Worm (Caenorhabditis elegans) whole organism, L1 larva: ENCODE data around the gene srbc-3.

Experiments used
- C04F5.9 ChIP-seq: sonication (generic microtip); optimal IDR thresholded peaks from 2 replicates; lab custom pipeline; 2016; ENCODE audit warnings: missing genetic modification characterization, missing compliant biosample characterization
- C16A3.4 ChIP-seq: fragments of 150-350 bp; optimal IDR thresholded peaks from 2 replicates; lab custom pipeline; 2014; ENCODE audit warnings: missing biosample characterization, missing genetic modification characterization
- C34B4.2 ChIP-seq: sonication (generic microtip); optimal IDR thresholded peaks from 2 replicates; lab custom pipeline; 2017; ENCODE audit warnings: mild to moderate bottlenecking, missing genetic modification characterization, missing compliant biosample characterization
- F16B12.6 ChIP-seq: fragments of 150-350 bp; optimal IDR thresholded peaks from 2 replicates; lab custom pipeline; 2014; ENCODE audit warnings: missing biosample characterization, missing genetic modification characterization
- Y116A8C.19 ChIP-seq: sonication (generic microtip); optimal IDR thresholded peaks from 2 replicates; lab custom pipeline; 2016; ENCODE audit warnings: missing compliant biosample characterization, missing genetic modification characterization, borderline replicate concordance
- alr-1 ChIP-seq: fragments of 200-800 bp; sonication (Bioruptor generic); optimal IDR thresholded peaks from 2 replicates; lab custom pipeline; 2018; ENCODE audit warnings: borderline replicate concordance, mild to moderate bottlenecking, missing genetic modification characterization, missing compliant biosample characterization
- ama-1 ChIP-seq: fragments of 150-350 bp; optimal IDR thresholded peaks from 2 replicates; lab custom pipeline; 2014
- ceh-8 ChIP-seq: fragments of 200-800 bp; sonication (Bioruptor generic); optimal IDR thresholded peaks from 2 replicates; lab custom pipeline; 2018; ENCODE audit warnings: mild to moderate bottlenecking, missing genetic modification characterization, moderate library complexity, missing compliant biosample characterization
- ceh-82 ChIP-seq, 3 experiments: fragments of 150-350 bp in 1 of 3; sonication (generic microtip) in 2 of 3; optimal IDR thresholded peaks; 2 replicates each; lab custom pipeline; 2014 to 2017; ENCODE audit warnings: missing biosample characterization in 3 of 3, missing genetic modification characterization in 3 of 3
- ceh-88 ChIP-seq: fragments of 200-800 bp; sonication (Bioruptor generic); IDR thresholded peaks from 2 replicates; pipeline ENCODE4 v1.3.6; 2022; ENCODE audit warnings: missing genetic modification characterization, missing compliant biosample characterization
- ceh-90 ChIP-seq: sonication (generic microtip); optimal IDR thresholded peaks from 2 replicates; lab custom pipeline; 2016; ENCODE audit warnings: missing genetic modification characterization, missing compliant biosample characterization
- ces-1 ChIP-seq: fragments of 150-350 bp; optimal IDR thresholded peaks from 2 replicates; lab custom pipeline; 2014; ENCODE audit warnings: missing biosample characterization, missing genetic modification reagents, missing genetic modification characterization
- dpl-1 ChIP-seq, 3 experiments: fragments of 150-350 bp in 2 of 3; sonication (generic microtip) in 1 of 3; optimal IDR thresholded peaks; 2 replicates each; lab custom pipeline; 2014 to 2017; ENCODE audit warnings: missing biosample characterization in 3 of 3, missing genetic modification characterization in 3 of 3, missing genetic modification reagents in 3 of 3
- efl-1 ChIP-seq, 4 experiments: fragments of 150-350 bp; optimal IDR thresholded peaks in 3 of 4; peaks in 1 of 4; 1 replicate in 1 of 4; 2 replicates in 3 of 4; lab custom pipeline; 2014; ENCODE audit warnings: missing biosample characterization in 2 of 4, missing genetic modification characterization in 2 of 4, missing genetic modification reagents in 2 of 4
- efl-3 ChIP-seq: fragments of 200-800 bp; sonication (Bioruptor generic); optimal IDR thresholded peaks from 2 replicates; lab custom pipeline; 2018; ENCODE audit warnings: mild to moderate bottlenecking, missing genetic modification characterization, missing compliant biosample characterization
- egl-27 ChIP-seq, 2 experiments: fragments of 150-350 bp in 1 of 2; sonication (generic microtip); optimal IDR thresholded peaks; 3 replicates each; lab custom pipeline; 2017 to 2018; ENCODE audit warnings: missing biosample characterization in 2 of 2, missing genetic modification characterization in 2 of 2, missing genetic modification reagents in 2 of 2
- elt-2 ChIP-seq: sonication (generic microtip); optimal IDR thresholded peaks from 2 replicates; lab custom pipeline; 2016; ENCODE audit warnings: missing genetic modification characterization, mild to moderate bottlenecking, inconsistent platforms, missing compliant biosample characterization, missing genetic modification reagents
- elt-3 ChIP-seq, 6 experiments: fragments of 150-350 bp in 1 of 6; sonication (generic microtip); optimal IDR thresholded peaks; 2 replicates each; lab custom pipeline; 2017 to 2018; ENCODE audit warnings: missing biosample characterization in 6 of 6, missing genetic modification characterization in 6 of 6, inconsistent platforms in 1 of 6
- fkh-8 ChIP-seq: sonication (generic microtip); optimal IDR thresholded peaks from 2 replicates; lab custom pipeline; 2016; ENCODE audit warnings: mild to moderate bottlenecking, missing genetic modification characterization, missing compliant biosample characterization
- fos-1 ChIP-seq: fragments of 150-350 bp; optimal IDR thresholded peaks from 2 replicates; lab custom pipeline; 2014; ENCODE audit warnings: missing biosample characterization, missing genetic modification characterization
- hlh-17 ChIP-seq: fragments of 200-800 bp; sonication (Bioruptor generic); optimal IDR thresholded peaks from 2 replicates; lab custom pipeline; 2018; ENCODE audit warnings: missing genetic modification characterization, mild to moderate bottlenecking, missing compliant biosample characterization, moderate library complexity, borderline replicate concordance
- hlh-4 ChIP-seq: sonication (generic microtip); optimal IDR thresholded peaks from 2 replicates; lab custom pipeline; 2016; ENCODE audit warnings: mild to moderate bottlenecking, missing genetic modification characterization, missing compliant biosample characterization
- hpl-2 ChIP-seq: fragments of 150-350 bp; optimal IDR thresholded peaks from 2 replicates; lab custom pipeline; 2014; ENCODE audit warnings: missing biosample characterization, missing genetic modification reagents, missing genetic modification characterization
- isw-1 ChIP-seq: fragments of 200-800 bp; sonication (Bioruptor generic); IDR thresholded peaks from 2 replicates; pipeline ENCODE4 v1.3.6; 2022; ENCODE audit warnings: missing genetic modification characterization, missing compliant biosample characterization
- jun-1 ChIP-seq: fragments of 150-350 bp; optimal IDR thresholded peaks from 2 replicates; lab custom pipeline; 2014; ENCODE audit warnings: missing biosample characterization, missing genetic modification reagents, missing genetic modification characterization
- lin-13 ChIP-seq: fragments of 150-350 bp; optimal IDR thresholded peaks from 2 replicates; lab custom pipeline; 2014; ENCODE audit warnings: missing biosample characterization, missing genetic modification reagents, missing genetic modification characterization
- lin-14 ChIP-seq: fragments of 200-800 bp; sonication (Bioruptor generic); optimal IDR thresholded peaks from 2 replicates; lab custom pipeline; 2018; ENCODE audit warnings: mild to moderate bottlenecking, missing genetic modification characterization, moderate library complexity, missing compliant biosample characterization
- lin-35 ChIP-seq, 2 experiments: fragments of 150-350 bp; optimal IDR thresholded peaks; 2 replicates each; lab custom pipeline; 2014; ENCODE audit warnings: missing biosample characterization in 2 of 2, missing genetic modification characterization in 2 of 2, missing genetic modification reagents in 2 of 2
- lir-3 ChIP-seq: sonication (generic microtip); optimal IDR thresholded peaks from 2 replicates; lab custom pipeline; 2016; ENCODE audit warnings: mild to moderate bottlenecking, missing genetic modification characterization, moderate library complexity, missing compliant biosample characterization; ENCODE audit not compliant: poor library complexity
- lsy-2 ChIP-seq, 2 experiments: fragments of 150-350 bp; optimal IDR thresholded peaks; 2 replicates each; lab custom pipeline; 2014; ENCODE audit warnings: missing biosample characterization in 2 of 2, missing genetic modification characterization in 2 of 2
- mdl-1 ChIP-seq, 2 experiments: fragments of 150-350 bp; optimal IDR thresholded peaks; 2 replicates each; lab custom pipeline; 2014 to 2017; ENCODE audit warnings: missing biosample characterization in 2 of 2, missing genetic modification characterization in 2 of 2, inconsistent platforms in 1 of 2
- mef-2 ChIP-seq: fragments of 150-350 bp; optimal IDR thresholded peaks from 2 replicates; lab custom pipeline; 2014; ENCODE audit warnings: missing biosample characterization, missing genetic modification characterization
- nhr-12 ChIP-seq: sonication (generic microtip); optimal IDR thresholded peaks from 2 replicates; lab custom pipeline; 2017; ENCODE audit warnings: missing biosample characterization, missing genetic modification characterization
- nhr-237 ChIP-seq: fragments of 150-350 bp; optimal IDR thresholded peaks from 2 replicates; lab custom pipeline; 2014; ENCODE audit warnings: missing biosample characterization, missing genetic modification characterization
- nhr-28 ChIP-seq: fragments of 150-350 bp; optimal IDR thresholded peaks from 2 replicates; lab custom pipeline; 2014; ENCODE audit warnings: missing biosample characterization, missing genetic modification characterization
- nhr-71 ChIP-seq: sonication (generic microtip); optimal IDR thresholded peaks from 2 replicates; lab custom pipeline; 2016; ENCODE audit warnings: mild to moderate bottlenecking, missing genetic modification characterization, moderate library complexity, missing compliant biosample characterization
- nhr-76 ChIP-seq: sonication (generic microtip); optimal IDR thresholded peaks from 2 replicates; lab custom pipeline; 2017; ENCODE audit warnings: missing biosample characterization, missing genetic modification characterization
- nhr-77 ChIP-seq: fragments of 150-350 bp; optimal IDR thresholded peaks from 2 replicates; lab custom pipeline; 2014; ENCODE audit warnings: missing biosample characterization, missing genetic modification characterization
- pqm-1 ChIP-seq: sonication (generic microtip); optimal IDR thresholded peaks from 3 replicates; lab custom pipeline; 2017; ENCODE audit warnings: missing biosample characterization, missing genetic modification characterization
- rnt-1 ChIP-seq: sonication (generic microtip); optimal IDR thresholded peaks from 2 replicates; lab custom pipeline; 2016; ENCODE audit warnings: mild to moderate bottlenecking, missing genetic modification characterization, moderate library complexity, missing compliant biosample characterization
- snpc-4 ChIP-seq: fragments of 150-350 bp; optimal IDR thresholded peaks from 2 replicates; lab custom pipeline; 2014; ENCODE audit warnings: missing biosample characterization, missing genetic modification characterization
- snu-23 ChIP-seq: sonication (generic microtip); optimal IDR thresholded peaks from 2 replicates; lab custom pipeline; 2016; ENCODE audit warnings: missing genetic modification characterization, missing compliant biosample characterization
- sox-4 ChIP-seq: sonication (generic microtip); optimal IDR thresholded peaks from 2 replicates; lab custom pipeline; 2016; ENCODE audit warnings: missing genetic modification characterization, missing compliant biosample characterization
- sptf-1 ChIP-seq: fragments of 150-350 bp; optimal IDR thresholded peaks from 2 replicates; lab custom pipeline; 2014; ENCODE audit warnings: missing biosample characterization, missing genetic modification characterization
- sup-37 ChIP-seq: fragments of 200-800 bp; sonication (Bioruptor generic); optimal IDR thresholded peaks from 2 replicates; lab custom pipeline; 2018; ENCODE audit warnings: mild to moderate bottlenecking, missing genetic modification characterization, missing compliant biosample characterization
- swsn-7 ChIP-seq: sonication (generic microtip); optimal IDR thresholded peaks from 2 replicates; lab custom pipeline; 2016; ENCODE audit warnings: missing genetic modification characterization, missing compliant biosample characterization
- tlp-1 ChIP-seq: fragments of 150-350 bp; optimal IDR thresholded peaks from 2 replicates; lab custom pipeline; 2014; ENCODE audit warnings: missing biosample characterization, missing genetic modification characterization
- unc-30 ChIP-seq: sonication (generic microtip); optimal IDR thresholded peaks from 2 replicates; lab custom pipeline; 2017; ENCODE audit warnings: missing biosample characterization, missing genetic modification characterization
- unc-86 ChIP-seq: sonication (generic microtip); optimal IDR thresholded peaks from 2 replicates; lab custom pipeline; 2016; ENCODE audit warnings: missing genetic modification characterization, missing compliant biosample characterization
- unc-98 ChIP-seq: fragments of 200-800 bp; sonication (Bioruptor generic); IDR thresholded peaks from 2 replicates; pipeline ENCODE4 v1.3.6; 2022; ENCODE audit warnings: missing genetic modification characterization, missing compliant biosample characterization
- vab-15 ChIP-seq: sonication (generic microtip); optimal IDR thresholded peaks from 2 replicates; lab custom pipeline; 2017; ENCODE audit warnings: missing genotype, mild to moderate bottlenecking, missing genetic modification characterization, missing compliant biosample characterization
- zag-1 ChIP-seq: fragments of 150-350 bp; optimal IDR thresholded peaks from 2 replicates; lab custom pipeline; 2014; ENCODE audit warnings: missing biosample characterization, missing genetic modification characterization
- ztf-4 ChIP-seq: fragments of 150-350 bp; optimal IDR thresholded peaks from 2 replicates; lab custom pipeline; 2014; ENCODE audit warnings: missing biosample characterization, missing genetic modification characterization

Gene srbc-3

ce11 chrV:3315308-3315707 lies 7.0 kb downstream of the srbc-3 start, which contains the start of gene arrd-19 (continued):
- TF ChIP-seq vab-15 (tag; lab: Kevin White, UChicago), result no peak
- no peak for TF ChIP-seq efl-3 (GFP tag; lab: Kevin White, UChicago)
- peak; percentile 29 for TF ChIP-seq jun-1 (tag; lab: Kevin White, UChicago)
- no peak for TF ChIP-seq egl-27 (tag; optimal IDR thresholded peaks at IDR 0.05; lab: Kevin White, UChicago)
- TF ChIP-seq snpc-4 (tag; lab: Kevin White, UChicago), result peak; percentile 54
- no peak for TF ChIP-seq hpl-2 (GFP tag; lab: Kevin White, UChicago)
- peak; percentile 49 for TF ChIP-seq C16A3.4
- peak; percentile 74 to 75 for TF ChIP-seq efl-1 (optimal IDR thresholded peaks at IDR 0.05; lab: Kevin White, UChicago)
- peak; percentile 51 to 95 for TF ChIP-seq efl-1 (GFP tag; optimal IDR thresholded peaks at IDR 0.05 in 1 of 2; lab: Kevin White, UChicago)
- no peak for TF ChIP-seq ceh-88 (GFP tag; lab: Robert Waterston, UW)
- peak; percentile 53 for TF ChIP-seq fos-1 (tag; lab: Kevin White, UChicago)
- peak; percentile 39 for TF ChIP-seq unc-86 (tag; lab: Kevin White, UChicago)
- peak; percentile 38 for TF ChIP-seq lin-13 (GFP tag; lab: Kevin White, UChicago)
- peak; percentile 75 to 81 for TF ChIP-seq lsy-2 (tag; optimal IDR thresholded peaks at IDR 0.05; lab: Kevin White, UChicago)
- TF ChIP-seq F16B12.6 (tag; lab: Kevin White, UChicago), result peak; percentile 86
- TF ChIP-seq isw-1 (GFP tag; lab: Robert Waterston, UW), result peak; percentile 38; the same call in 1 of the 2 replicates
- no peak for TF ChIP-seq mef-2 (tag; lab: Kevin White, UChicago)
- TF ChIP-seq Y116A8C.19, result no peak
- no peak for TF ChIP-seq alr-1 (tag; lab: Kevin White, UChicago)
- TF ChIP-seq hlh-17, result no peak
- peak; percentile 72 for TF ChIP-seq nhr-77 (tag; lab: Kevin White, UChicago)
- TF ChIP-seq elt-3 (tag; optimal IDR thresholded peaks at IDR 0.05; lab: Kevin White, UChicago), result peak in 2 of 6 experiments; percentile 5 to 30
- peak; percentile 66 for TF ChIP-seq fkh-8 (tag; lab: Kevin White, UChicago)
- no peak for TF ChIP-seq C04F5.9 (tag; lab: Kevin White, UChicago)
- TF ChIP-seq unc-98, result no peak
- TF ChIP-seq nhr-237, result no peak
- peak in 1 of 2 experiments; percentile 71 for TF ChIP-seq mdl-1 (tag; optimal IDR thresholded peaks at IDR 0.05; lab: Kevin White, UChicago)
- peak in 2 of 3 experiments; percentile 36 to 76 for TF ChIP-seq ceh-82 (tag; optimal IDR thresholded peaks at IDR 0.05; lab: Kevin White, UChicago)
- TF ChIP-seq lin-35 (GFP tag; optimal IDR thresholded peaks at IDR 0.05; lab: Kevin White, UChicago), result peak; percentile 49 to 64
- no peak for TF ChIP-seq zag-1
- no peak for TF ChIP-seq C34B4.2 (tag; lab: Kevin White, UChicago)
- TF ChIP-seq nhr-76 (tag; lab: Kevin White, UChicago), result no peak
- no peak for TF ChIP-seq sox-4 (tag; lab: Kevin White, UChicago)
- no peak for TF ChIP-seq lir-3 (tag; lab: Kevin White, UChicago)
- TF ChIP-seq sptf-1 (tag; lab: Kevin White, UChicago), result no peak
- no peak for TF ChIP-seq pqm-1 (tag; lab: Kevin White, UChicago)
- no peak for TF ChIP-seq nhr-28 (tag; lab: Kevin White, UChicago)
- TF ChIP-seq elt-2 (tag; lab: Kevin White, UChicago), result peak; percentile 16
- no peak for TF ChIP-seq unc-30 (tag; lab: Kevin White, UChicago)
- TF ChIP-seq sup-37, result no peak
- peak; percentile 78 for TF ChIP-seq rnt-1 (tag; lab: Kevin White, UChicago)
- peak; percentile 82 for TF ChIP-seq snu-23 (GFP tag; lab: Kevin White, UChicago)
- peak; percentile 98 for TF ChIP-seq lin-14 (GFP tag; lab: Kevin White, UChicago)
- TF ChIP-seq ceh-8 (GFP tag; lab: Kevin White, UChicago), result no peak
- TF ChIP-seq nhr-71 (tag; lab: Kevin White, UChicago), result peak; percentile 88
- TF ChIP-seq ama-1 (lab: Kevin White, UChicago), result no peak
- TF ChIP-seq ceh-90, result no peak
- no peak for TF ChIP-seq ces-1 (GFP tag; lab: Kevin White, UChicago)
- TF ChIP-seq swsn-7 (tag; lab: Kevin White, UChicago), result peak; percentile 77
- no peak for TF ChIP-seq nhr-12
- TF ChIP-seq tlp-1 (tag; lab: Kevin White, UChicago), result no peak
- no peak for TF ChIP-seq hlh-4
- peak; percentile 46 to 76 (median 63) for TF ChIP-seq dpl-1 (GFP tag; optimal IDR thresholded peaks at IDR 0.05; lab: Kevin White, UChicago)
- no peak for TF ChIP-seq ztf-4
